Fruit fly (Drosophila melanogaster) whole organism, embryonic: Measurements from ENCODE around the gene CG18301.

Source experiments
- Aef1 ChIP-seq: fragments of 200-800 bp; sonication (Bioruptor generic); IDR thresholded peaks from 3 replicates; pipeline ENCODE4 v1.3.6; 2022; ENCODE audit warnings: missing biosample characterization, missing genetic modification characterization
- CG10366 ChIP-seq: fragments of 200-800 bp; sonication (Bioruptor generic); IDR thresholded peaks from 2 replicates; pipeline ENCODE4 v1.3.6; 2022; ENCODE audit warnings: missing biosample characterization, missing genetic modification characterization
- CG10462 ChIP-seq: fragments of 200-800 bp; sonication (Bioruptor generic); optimal IDR thresholded peaks from 2 replicates; lab custom pipeline; 2016; ENCODE audit warnings: missing biosample characterization, missing genetic modification characterization
- CG12659 ChIP-seq: fragments of 200-800 bp; sonication (Bioruptor generic); optimal IDR thresholded peaks from 3 replicates; lab custom pipeline; 2017; ENCODE audit warnings: mild to moderate bottlenecking, missing biosample characterization, missing genetic modification reagents, missing genetic modification characterization
- CG12744 ChIP-seq: fragments of 200-800 bp; sonication (Bioruptor generic); optimal IDR thresholded peaks from 2 replicates; lab custom pipeline; 2016; ENCODE audit warnings: missing biosample characterization, missing genetic modification characterization
- CG14050 ChIP-seq: fragments of 200-800 bp; sonication (Bioruptor generic); IDR thresholded peaks from 3 replicates; pipeline ENCODE4 v1.3.6; 2022; ENCODE audit warnings: missing biosample characterization, missing genetic modification characterization
- CG1832 ChIP-seq: fragments of 200-800 bp; sonication (Bioruptor generic); optimal IDR thresholded peaks from 2 replicates; lab custom pipeline; 2017; ENCODE audit warnings: missing biosample characterization, mild to moderate bottlenecking, missing genetic modification characterization, inconsistent platforms
- CG18476 ChIP-seq: fragments of 200-800 bp; sonication (Bioruptor generic); optimal IDR thresholded peaks from 2 replicates; lab custom pipeline; 2016; ENCODE audit warnings: missing biosample characterization, mild to moderate bottlenecking, missing genetic modification characterization
- CG30020 ChIP-seq: fragments of 200-800 bp; optimal IDR thresholded peaks from 2 replicates; lab custom pipeline; 2019; ENCODE audit warnings: missing biosample characterization, mild to moderate bottlenecking, missing genetic modification characterization, moderate library complexity
- CG31224 ChIP-seq: fragments of 200-800 bp; sonication (Bioruptor generic); IDR thresholded peaks from 2 replicates; pipeline ENCODE4 v1.3.6; 2022; ENCODE audit warnings: missing biosample characterization, missing genetic modification characterization
- CG31388 ChIP-seq: fragments of 200-800 bp; sonication (Bioruptor generic); optimal IDR thresholded peaks from 2 replicates; lab custom pipeline; 2016; ENCODE audit warnings: missing biosample characterization, missing genetic modification characterization
- CG4617 ChIP-seq: fragments of 200-800 bp; sonication (Bioruptor generic); optimal IDR thresholded peaks from 3 replicates; lab custom pipeline; 2016; ENCODE audit warnings: missing biosample characterization, missing genetic modification characterization, borderline replicate concordance
- CG6683 ChIP-seq: fragments of 200-800 bp; sonication (Bioruptor generic); optimal IDR thresholded peaks from 2 replicates; lab custom pipeline; 2017; ENCODE audit warnings: missing biosample characterization, mild to moderate bottlenecking, missing genetic modification characterization, missing genetic modification reagents
- CoRest ChIP-seq: fragments of 200-800 bp; sonication (Bioruptor generic); optimal IDR thresholded peaks from 3 replicates; lab custom pipeline; 2018; ENCODE audit warnings: missing biosample characterization, mild to moderate bottlenecking, missing genetic modification characterization, moderate library complexity
- Dbx ChIP-seq: fragments of 200-800 bp; sonication (Bioruptor generic); IDR thresholded peaks from 3 replicates; pipeline ENCODE4 v1.3.6; 2022; ENCODE audit warnings: missing biosample characterization, missing genetic modification characterization
- Deaf1 ChIP-seq: fragments of 200-800 bp; optimal IDR thresholded peaks from 3 replicates; lab custom pipeline; 2019; ENCODE audit warnings: missing biosample characterization, mild to moderate bottlenecking, missing genetic modification characterization, moderate library complexity
- Doc2 ChIP-seq: fragments of 200-800 bp; sonication (Bioruptor generic); IDR thresholded peaks from 2 replicates; pipeline ENCODE4 v1.3.6; 2022; ENCODE audit warnings: missing biosample characterization, missing genetic modification characterization
- E2f1 ChIP-seq: fragments of 200-800 bp; sonication (Bioruptor generic); IDR thresholded peaks from 2 replicates; pipeline ENCODE4 v1.3.6; 2022; ENCODE audit warnings: missing biosample characterization, missing genetic modification characterization
- ERR ChIP-seq: fragments of 200-800 bp; sonication (Bioruptor generic); optimal IDR thresholded peaks from 2 replicates; lab custom pipeline; 2016; ENCODE audit warnings: missing biosample characterization, missing genetic modification characterization
- Eip74EF ChIP-seq, 2 experiments: fragments of 200-800 bp in 1 of 2; fragments of >200 bp in 1 of 2; sonication (Bioruptor generic) in 1 of 2; optimal IDR thresholded peaks; 2 replicates each; lab custom pipeline; 2017 to 2019; ENCODE audit warnings: missing biosample characterization in 2 of 2, missing genetic modification characterization in 2 of 2, mild to moderate bottlenecking in 1 of 2, moderate library complexity in 1 of 2
- Kr ChIP-seq: fragments of 200-800 bp; sonication (Bioruptor generic); optimal IDR thresholded peaks from 2 replicates; lab custom pipeline; 2017; ENCODE audit warnings: missing biosample characterization, mild to moderate bottlenecking, missing genetic modification characterization
- Lpt ChIP-seq: fragments of >200 bp; optimal IDR thresholded peaks from 2 replicates; lab custom pipeline; 2018; ENCODE audit warnings: missing biosample characterization, missing genetic modification characterization
- Myb ChIP-seq: fragments of 200-800 bp; sonication (Bioruptor generic); optimal IDR thresholded peaks from 2 replicates; lab custom pipeline; 2016; ENCODE audit warnings: missing biosample characterization, missing genetic modification characterization
- Nf-YC ChIP-seq: fragments of 200-800 bp; optimal IDR thresholded peaks from 3 replicates; lab custom pipeline; 2019; ENCODE audit warnings: missing biosample characterization, mild to moderate bottlenecking, missing genetic modification characterization, moderate library complexity
- Oli ChIP-seq: fragments of 200-800 bp; sonication (Bioruptor generic); optimal IDR thresholded peaks from 2 replicates; lab custom pipeline; 2018; ENCODE audit warnings: missing biosample characterization, mild to moderate bottlenecking, missing genetic modification characterization, moderate library complexity
- Pdp1 ChIP-seq, 2 experiments: fragments of 200-800 bp; sonication (Bioruptor generic); optimal IDR thresholded peaks; 3 replicates each; lab custom pipeline; 2016; ENCODE audit warnings: missing biosample characterization in 2 of 2, missing genetic modification characterization in 2 of 2, mild to moderate bottlenecking in 1 of 2, moderate library complexity in 1 of 2
- Ptx1 ChIP-seq: fragments of 200-800 bp; sonication (Bioruptor generic); IDR thresholded peaks from 2 replicates; pipeline ENCODE4 v1.3.6; 2022; ENCODE audit warnings: missing biosample characterization, missing genetic modification characterization
- Sox100B ChIP-seq: fragments of 200-800 bp; sonication (Bioruptor generic); optimal IDR thresholded peaks from 3 replicates; lab custom pipeline; 2018; ENCODE audit warnings: missing biosample characterization, mild to moderate bottlenecking, missing genetic modification characterization
- Sox102F ChIP-seq: fragments of 200-800 bp; sonication (Bioruptor generic); optimal IDR thresholded peaks from 2 replicates; lab custom pipeline; 2018; ENCODE audit warnings: missing biosample characterization, mild to moderate bottlenecking, missing genetic modification characterization, moderate library complexity
- Taf1 ChIP-seq: fragments of 200-800 bp; sonication (Bioruptor generic); IDR thresholded peaks from 2 replicates; pipeline ENCODE4 v1.3.6; 2022; ENCODE audit warnings: missing biosample characterization, missing genetic modification characterization
- aop ChIP-seq: fragments of 200-800 bp; sonication (Bioruptor generic); IDR thresholded peaks from 2 replicates; pipeline ENCODE4 v1.3.6; 2022; ENCODE audit warnings: missing biosample characterization, missing genetic modification characterization
- ash1 ChIP-seq: fragments of 200-800 bp; sonication (Bioruptor generic); optimal IDR thresholded peaks from 2 replicates; lab custom pipeline; 2018; ENCODE audit warnings: missing biosample characterization, mild to moderate bottlenecking, missing genetic modification characterization
- bbx ChIP-seq: fragments of 200-800 bp; sonication (Bioruptor generic); IDR thresholded peaks from 2 replicates; pipeline ENCODE4 v1.3.6; 2022; ENCODE audit warnings: missing biosample characterization, missing genetic modification characterization; ENCODE audit not compliant: partially characterized antibody
- btn ChIP-seq: fragments of 200-800 bp; sonication (Bioruptor generic); optimal IDR thresholded peaks from 2 replicates; lab custom pipeline; 2016; ENCODE audit warnings: missing biosample characterization, missing genetic modification characterization
- cad ChIP-seq: fragments of >200 bp; optimal IDR thresholded peaks from 2 replicates; lab custom pipeline; 2017; ENCODE audit warnings: missing biosample characterization, missing genetic modification characterization
- corto ChIP-seq: fragments of 200-800 bp; sonication (Bioruptor generic); optimal IDR thresholded peaks from 2 replicates; lab custom pipeline; 2016; ENCODE audit warnings: missing biosample characterization, mild to moderate bottlenecking, missing genetic modification characterization, moderate library complexity
- gfzf ChIP-seq: fragments of 200-800 bp; sonication (Bioruptor generic); optimal IDR thresholded peaks from 2 replicates; lab custom pipeline; 2016; ENCODE audit warnings: missing biosample characterization, mild to moderate bottlenecking, missing genetic modification characterization, moderate library complexity
- grn ChIP-seq: fragments of 200-800 bp; sonication (Bioruptor generic); optimal IDR thresholded peaks from 3 replicates; lab custom pipeline; 2017; ENCODE audit warnings: missing biosample characterization, missing genetic modification characterization
- gt ChIP-seq: fragments of 200-800 bp; sonication (Bioruptor generic); IDR thresholded peaks from 2 replicates; pipeline ENCODE4 v1.3.6; 2022; ENCODE audit warnings: missing biosample characterization, missing genetic modification characterization
- ind ChIP-seq: fragments of 200-800 bp; sonication (Bioruptor generic); optimal IDR thresholded peaks from 3 replicates; lab custom pipeline; 2016; ENCODE audit warnings: missing biosample characterization, missing genetic modification characterization
- jumu ChIP-seq: fragments of 200-800 bp; sonication (Bioruptor generic); optimal IDR thresholded peaks from 3 replicates; lab custom pipeline; 2016; ENCODE audit warnings: missing biosample characterization, missing genetic modification characterization
- pros ChIP-seq: fragments of 200-800 bp; sonication (Bioruptor generic); optimal IDR thresholded peaks from 3 replicates; lab custom pipeline; 2019; ENCODE audit warnings: missing biosample characterization, mild to moderate bottlenecking, missing genetic modification characterization, moderate library complexity
- pzg ChIP-seq: fragments of 200-800 bp; sonication (Bioruptor generic); optimal IDR thresholded peaks from 3 replicates; lab custom pipeline; 2018; ENCODE audit warnings: missing biosample characterization, mild to moderate bottlenecking, missing genetic modification characterization, moderate library complexity
- sc ChIP-seq, 3 experiments: fragments of >200 bp in 2 of 3; fragments of 200-800 bp in 1 of 3; sonication (Bioruptor generic) in 1 of 3; optimal IDR thresholded peaks; 2 replicates in 2 of 3; 3 replicates in 1 of 3; lab custom pipeline; 2017; ENCODE audit warnings: mild to moderate bottlenecking in 1 of 3, missing biosample characterization in 1 of 3, missing genetic modification characterization in 1 of 3, missing genetic modification reagents in 1 of 3
- scrt ChIP-seq: fragments of 200-800 bp; sonication (Bioruptor generic); optimal IDR thresholded peaks from 2 replicates; lab custom pipeline; 2018; ENCODE audit warnings: missing biosample characterization, mild to moderate bottlenecking, missing genetic modification characterization, moderate library complexity
- slou ChIP-seq: fragments of 200-800 bp; sonication (Bioruptor generic); optimal IDR thresholded peaks from 3 replicates; lab custom pipeline; 2016; ENCODE audit warnings: missing biosample characterization, missing genetic modification characterization
- so ChIP-seq: fragments of 200-800 bp; sonication (Bioruptor generic); IDR thresholded peaks from 3 replicates; pipeline ENCODE4 v1.3.6; 2022; ENCODE audit warnings: missing biosample characterization, missing genetic modification characterization
- sug ChIP-seq: fragments of 200-800 bp; optimal IDR thresholded peaks from 2 replicates; lab custom pipeline; 2019; ENCODE audit warnings: missing biosample characterization, mild to moderate bottlenecking, missing genetic modification characterization, moderate library complexity
- twi ChIP-seq: fragments of 200-800 bp; optimal IDR thresholded peaks from 2 replicates; lab custom pipeline; 2019; ENCODE audit warnings: missing biosample characterization, mild to moderate bottlenecking, missing genetic modification characterization, moderate library complexity

CG18301 gene

DNA sequence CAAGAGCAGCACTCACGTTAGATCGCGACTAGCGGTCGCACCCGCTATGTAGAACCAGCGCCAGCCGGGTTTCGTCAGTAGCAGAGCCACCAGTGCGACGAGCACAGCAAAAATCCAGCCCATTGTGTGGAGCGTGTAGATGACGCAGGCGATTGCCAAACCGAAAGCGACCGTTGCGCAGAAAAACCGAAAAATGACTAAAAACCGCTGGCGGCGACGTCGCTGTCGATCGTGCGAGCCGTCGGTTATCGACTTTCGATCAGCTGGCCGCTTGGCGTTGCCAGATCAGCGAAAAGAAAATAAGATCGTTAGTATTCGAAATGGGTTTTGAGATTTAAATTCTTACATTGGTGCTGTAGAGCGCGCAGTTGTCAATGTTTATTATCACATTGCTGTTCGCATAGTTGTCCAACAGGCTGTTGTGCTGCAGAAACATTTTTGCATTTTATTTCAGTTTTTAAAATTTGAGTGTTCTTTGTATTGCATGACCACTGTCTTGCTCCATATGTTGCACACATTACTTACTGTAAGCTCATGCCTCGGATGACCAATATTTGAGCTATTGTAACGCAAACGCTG, 15.1 kb upstream of the CG18301 start (continued):
- no peak for TF ChIP-seq pros
- peak; percentile 68 for TF ChIP-seq sug (tag; lab: Kevin White, UChicago)
- TF ChIP-seq scrt = no peak
- no peak for TF ChIP-seq twi (tag; lab: Kevin White, UChicago)
- TF ChIP-seq Aef1 (GFP tag; lab: Robert Waterston, UW) = 0 out of 3 replicates have a peak, but pooled peaks have one; percentile 9
- peak; percentile 34; the same call in 1 of the 2 replicates for TF ChIP-seq Ptx1 (GFP tag; lab: Robert Waterston, UW)
- TF ChIP-seq CG1832 (GFP tag; lab: Kevin White, UChicago) = no peak
- TF ChIP-seq CG18476 = peak; percentile 36
- no peak; the same call in 1 of the 2 replicates for TF ChIP-seq Taf1 (GFP tag; lab: Robert Waterston, UW)
- no peak for TF ChIP-seq CG12744 (GFP tag; lab: Kevin White, UChicago)
- TF ChIP-seq Pdp1 (GFP tag; optimal IDR thresholded peaks at IDR 0.05; lab: Kevin White, UChicago) = peak in 1 of 2 experiments; percentile 1
- no peak for TF ChIP-seq CG6683 (GFP tag; lab: Kevin White, UChicago)
- peak; percentile 19; the same call in 2 of the 3 replicates for TF ChIP-seq CG14050
- TF ChIP-seq CG31224 (GFP tag; lab: Robert Waterston, UW) = no peak
- no peak for TF ChIP-seq CG4617 (GFP tag; lab: Kevin White, UChicago)
- no peak for TF ChIP-seq grn (GFP tag; lab: Kevin White, UChicago)
- TF ChIP-seq ind = peak; percentile 20
- TF ChIP-seq corto (GFP tag; lab: Kevin White, UChicago) = no peak
- TF ChIP-seq CG30020 (tag; lab: Kevin White, UChicago) = no peak
- TF ChIP-seq gt (GFP tag; lab: Robert Waterston, UW) = no peak
- TF ChIP-seq Oli (tag; lab: Kevin White, UChicago) = peak; percentile 34
- no peak for TF ChIP-seq slou (GFP tag; lab: Kevin White, UChicago)
- TF ChIP-seq jumu (GFP tag; lab: Kevin White, UChicago) = no peak
- no peak for TF ChIP-seq cad (GFP tag; lab: Kevin White, UChicago)
- peak; percentile 48; the same call in 1 of the 2 replicates for TF ChIP-seq bbx (GFP tag; lab: Robert Waterston, UW)
- peak; percentile 46 for TF ChIP-seq CG10462 (GFP tag; lab: Kevin White, UChicago)
- no peak for TF ChIP-seq Doc2 (GFP tag; lab: Robert Waterston, UW)
- peak; percentile 96 for TF ChIP-seq Myb
- TF ChIP-seq CoRest (tag; lab: Kevin White, UChicago) = peak; percentile 40
- TF ChIP-seq aop (GFP tag; lab: Robert Waterston, UW) = no peak
- no peak for TF ChIP-seq sc (optimal IDR thresholded peaks at IDR 0.05; lab: Kevin White, UChicago)
- no peak for TF ChIP-seq sc (GFP tag; optimal IDR thresholded peaks at IDR 0.05; lab: Kevin White, UChicago)
- TF ChIP-seq Dbx = peak; percentile 66; the same call in 1 of the 3 replicates
- no peak for TF ChIP-seq Kr (GFP tag; lab: Kevin White, UChicago)
- TF ChIP-seq CG12659 (GFP tag; lab: Kevin White, UChicago) = peak; percentile 68
- no peak for TF ChIP-seq Sox102F (GFP tag; lab: Kevin White, UChicago)
- peak; percentile 7 for TF ChIP-seq CG31388
- no peak for TF ChIP-seq so (GFP tag; lab: Robert Waterston, UW)
- peak; percentile 44 for TF ChIP-seq pzg (GFP tag; lab: Kevin White, UChicago)
- TF ChIP-seq CG10366 (GFP tag; lab: Robert Waterston, UW) = peak; percentile 30; the same call in 1 of the 2 replicates
- TF ChIP-seq Deaf1 = peak; percentile 77
- peak; percentile 27 for TF ChIP-seq gfzf (GFP tag; lab: Kevin White, UChicago)
- TF ChIP-seq Eip74EF (GFP tag; optimal IDR thresholded peaks at IDR 0.05; lab: Kevin White, UChicago) = peak in 1 of 2 experiments; percentile 14
- no peak for TF ChIP-seq btn (GFP tag; lab: Kevin White, UChicago)
- no peak; the same call in none of the 2 replicates for TF ChIP-seq E2f1 (GFP tag; lab: Robert Waterston, UW)
- no peak for TF ChIP-seq ash1 (GFP tag; lab: Kevin White, UChicago)
- TF ChIP-seq Lpt (GFP tag; lab: Kevin White, UChicago) = no peak
- peak; percentile 35 for TF ChIP-seq Sox100B
- TF ChIP-seq Nf-YC (tag; lab: Kevin White, UChicago) = peak; percentile 11
- peak; percentile 50 for TF ChIP-seq ERR (GFP tag; lab: Kevin White, UChicago)
